Fruit fly (Drosophila melanogaster) whole organism, embryonic: ENCODE data around the gene RanGAP.

Source experiments
- Atf-2 ChIP-seq: fragments of 200-800 bp; sonication (Bioruptor generic); optimal IDR thresholded peaks from 2 replicates; lab custom pipeline; 2016; ENCODE audit warnings: missing biosample characterization, missing genetic modification characterization
- CG10209 ChIP-seq: fragments of 200-800 bp; sonication (Bioruptor generic); optimal IDR thresholded peaks from 3 replicates; lab custom pipeline; 2017; ENCODE audit warnings: missing biosample characterization, mild to moderate bottlenecking, missing genetic modification characterization, missing genetic modification reagents
- CG10321 ChIP-seq: fragments of 200-800 bp; sonication (Bioruptor generic); IDR thresholded peaks from 2 replicates; pipeline ENCODE4 v1.3.6; 2022; ENCODE audit warnings: missing biosample characterization, missing genetic modification characterization
- CG10462 ChIP-seq: fragments of 200-800 bp; sonication (Bioruptor generic); optimal IDR thresholded peaks from 2 replicates; lab custom pipeline; 2016; ENCODE audit warnings: missing biosample characterization, missing genetic modification characterization
- CG10979 ChIP-seq: fragments of 200-800 bp; sonication (Bioruptor generic); optimal IDR thresholded peaks from 2 replicates; lab custom pipeline; 2018; ENCODE audit warnings: missing biosample characterization, mild to moderate bottlenecking, missing genetic modification characterization, moderate library complexity
- CG11085 ChIP-seq: fragments of 200-800 bp; sonication (Bioruptor generic); IDR thresholded peaks from 2 replicates; pipeline ENCODE4 v1.3.6; 2022; ENCODE audit warnings: missing biosample characterization, missing genetic modification characterization
- CG14441 ChIP-seq: fragments of 200-800 bp; sonication (Bioruptor generic); IDR thresholded peaks from 2 replicates; pipeline ENCODE4 v1.3.6; 2022; ENCODE audit warnings: missing biosample characterization, missing genetic modification characterization
- CG1529 ChIP-seq: fragments of 200-800 bp; sonication (Bioruptor generic); optimal IDR thresholded peaks from 3 replicates; lab custom pipeline; 2018; ENCODE audit warnings: missing biosample characterization, missing genetic modification characterization
- CG15601 ChIP-seq: fragments of 200-800 bp; sonication (Bioruptor generic); optimal IDR thresholded peaks from 3 replicates; lab custom pipeline; 2019; ENCODE audit warnings: missing biosample characterization, mild to moderate bottlenecking, missing genetic modification characterization, moderate library complexity
- CG1602 ChIP-seq: fragments of 200-800 bp; sonication (Bioruptor generic); optimal IDR thresholded peaks from 3 replicates; lab custom pipeline; 2016; ENCODE audit warnings: missing biosample characterization, missing genetic modification characterization
- CG1647 ChIP-seq: fragments of 200-800 bp; sonication (Bioruptor generic); optimal IDR thresholded peaks from 3 replicates; lab custom pipeline; 2016; ENCODE audit warnings: missing biosample characterization, missing genetic modification characterization
- CG18476 ChIP-seq: fragments of 200-800 bp; sonication (Bioruptor generic); optimal IDR thresholded peaks from 2 replicates; lab custom pipeline; 2016; ENCODE audit warnings: missing biosample characterization, mild to moderate bottlenecking, missing genetic modification characterization
- CG2129 ChIP-seq: fragments of 200-800 bp; sonication (Bioruptor generic); IDR thresholded peaks from 2 replicates; pipeline ENCODE4 v1.3.6; 2022; ENCODE audit warnings: missing biosample characterization, missing genetic modification characterization; ENCODE audit not compliant: partially characterized antibody
- CG2678 ChIP-seq: fragments of 200-800 bp; sonication (Bioruptor generic); optimal IDR thresholded peaks from 3 replicates; lab custom pipeline; 2019; ENCODE audit warnings: missing biosample characterization, mild to moderate bottlenecking, missing genetic modification characterization, moderate library complexity
- CG3065 ChIP-seq: fragments of 200-800 bp; sonication (Bioruptor generic); optimal IDR thresholded peaks from 2 replicates; lab custom pipeline; 2016; ENCODE audit warnings: missing biosample characterization, missing genetic modification characterization
- CG34376 ChIP-seq: fragments of 200-800 bp; sonication (Bioruptor generic); optimal IDR thresholded peaks from 2 replicates; lab custom pipeline; 2018; ENCODE audit warnings: missing biosample characterization, mild to moderate bottlenecking, missing genetic modification characterization
- CG34422 ChIP-seq: fragments of 200-800 bp; sonication (Bioruptor generic); IDR thresholded peaks from 3 replicates; pipeline ENCODE4 v1.3.6; 2022; ENCODE audit warnings: missing biosample characterization, missing genetic modification characterization
- CG4820 ChIP-seq: fragments of 200-800 bp; sonication (Bioruptor generic); optimal IDR thresholded peaks from 3 replicates; lab custom pipeline; 2016; ENCODE audit warnings: missing biosample characterization, missing genetic modification characterization
- CG7372 ChIP-seq: fragments of 200-800 bp; sonication (Bioruptor generic); IDR thresholded peaks from 2 replicates; pipeline ENCODE4 v1.3.6; 2022; ENCODE audit warnings: missing biosample characterization, missing genetic modification characterization
- CG9727 ChIP-seq: fragments of 200-800 bp; sonication (Bioruptor generic); optimal IDR thresholded peaks from 3 replicates; lab custom pipeline; 2017; ENCODE audit warnings: missing biosample characterization, mild to moderate bottlenecking, missing genetic modification characterization
- Camta ChIP-seq: fragments of 200-800 bp; sonication (Bioruptor generic); optimal IDR thresholded peaks from 2 replicates; lab custom pipeline; 2016; ENCODE audit warnings: missing biosample characterization, missing genetic modification characterization
- CoRest ChIP-seq: fragments of 200-800 bp; sonication (Bioruptor generic); optimal IDR thresholded peaks from 3 replicates; lab custom pipeline; 2018; ENCODE audit warnings: missing biosample characterization, mild to moderate bottlenecking, missing genetic modification characterization, moderate library complexity
- Dip2 ChIP-seq: fragments of 200-800 bp; sonication (Bioruptor generic); IDR thresholded peaks from 2 replicates; pipeline ENCODE4 v1.3.6; 2022; ENCODE audit warnings: missing biosample characterization, missing genetic modification characterization
- Doc2 ChIP-seq: fragments of 200-800 bp; sonication (Bioruptor generic); IDR thresholded peaks from 2 replicates; pipeline ENCODE4 v1.3.6; 2022; ENCODE audit warnings: missing biosample characterization, missing genetic modification characterization
- E2f2 ChIP-seq: fragments of 200-800 bp; sonication (Bioruptor generic); IDR thresholded peaks from 2 replicates; pipeline ENCODE4 v1.3.6; 2022; ENCODE audit warnings: missing biosample characterization, missing genetic modification characterization
- ERR ChIP-seq: fragments of 200-800 bp; sonication (Bioruptor generic); optimal IDR thresholded peaks from 2 replicates; lab custom pipeline; 2016; ENCODE audit warnings: missing biosample characterization, missing genetic modification characterization
- HLH4C ChIP-seq: fragments of 200-800 bp; sonication (Bioruptor generic); IDR thresholded peaks from 3 replicates; pipeline ENCODE4 v1.3.6; 2022; ENCODE audit warnings: missing biosample characterization, missing genetic modification characterization; ENCODE audit not compliant: partially characterized antibody
- Hand ChIP-seq: fragments of 200-800 bp; sonication (Bioruptor generic); optimal IDR thresholded peaks from 2 replicates; lab custom pipeline; 2017; ENCODE audit warnings: mild to moderate bottlenecking, missing biosample characterization, missing genetic modification reagents, missing genetic modification characterization
- Hr39 ChIP-seq: fragments of >200 bp; optimal IDR thresholded peaks from 2 replicates; lab custom pipeline; 2017
- Nf-YC ChIP-seq: fragments of 200-800 bp; optimal IDR thresholded peaks from 3 replicates; lab custom pipeline; 2019; ENCODE audit warnings: missing biosample characterization, mild to moderate bottlenecking, missing genetic modification characterization, moderate library complexity
- Opbp ChIP-seq: fragments of 200-800 bp; sonication (Bioruptor generic); IDR thresholded peaks from 3 replicates; pipeline ENCODE4 v1.3.6; 2022; ENCODE audit warnings: missing biosample characterization, missing genetic modification characterization; ENCODE audit not compliant: partially characterized antibody
- Sox100B ChIP-seq: fragments of 200-800 bp; sonication (Bioruptor generic); optimal IDR thresholded peaks from 3 replicates; lab custom pipeline; 2018; ENCODE audit warnings: missing biosample characterization, mild to moderate bottlenecking, missing genetic modification characterization
- Sry-β ChIP-seq: fragments of 200-800 bp; sonication (Bioruptor generic); optimal IDR thresholded peaks from 2 replicates; lab custom pipeline; 2018; ENCODE audit warnings: missing biosample characterization, mild to moderate bottlenecking, missing genetic modification characterization, moderate library complexity
- Tbp ChIP-seq: fragments of >200 bp; optimal IDR thresholded peaks from 2 replicates; lab custom pipeline; 2018; ENCODE audit warnings: missing biosample characterization, missing genetic modification characterization
- Vsx1 ChIP-seq: fragments of 200-800 bp; sonication (Bioruptor generic); optimal IDR thresholded peaks from 2 replicates; lab custom pipeline; 2017; ENCODE audit warnings: missing biosample characterization, mild to moderate bottlenecking, missing genetic modification characterization, missing genetic modification reagents
- ato ChIP-seq: fragments of 200-800 bp; sonication (Bioruptor generic); IDR thresholded peaks from 2 replicates; pipeline ENCODE4 v1.3.6; 2022; ENCODE audit warnings: missing biosample characterization, missing genetic modification characterization; ENCODE audit not compliant: partially characterized antibody
- bbx ChIP-seq: fragments of 200-800 bp; sonication (Bioruptor generic); IDR thresholded peaks from 2 replicates; pipeline ENCODE4 v1.3.6; 2022; ENCODE audit warnings: missing biosample characterization, missing genetic modification characterization; ENCODE audit not compliant: partially characterized antibody
- crp ChIP-seq, 2 experiments: fragments of 200-800 bp; sonication (Bioruptor generic); optimal IDR thresholded peaks; 2 replicates in 1 of 2; 3 replicates in 1 of 2; lab custom pipeline; 2017; ENCODE audit warnings: missing biosample characterization in 2 of 2, missing genetic modification characterization in 2 of 2, mild to moderate bottlenecking in 1 of 2, moderate library complexity in 1 of 2
- fd64A ChIP-seq: fragments of 200-800 bp; sonication (Bioruptor generic); optimal IDR thresholded peaks from 3 replicates; lab custom pipeline; 2018; ENCODE audit warnings: missing biosample characterization, mild to moderate bottlenecking, missing genetic modification characterization
- gcm ChIP-seq: fragments of 200-800 bp; sonication (Bioruptor generic); optimal IDR thresholded peaks from 2 replicates; lab custom pipeline; 2019; ENCODE audit warnings: missing biosample characterization, mild to moderate bottlenecking, missing genetic modification characterization, moderate library complexity
- gfzf ChIP-seq: fragments of 200-800 bp; sonication (Bioruptor generic); optimal IDR thresholded peaks from 2 replicates; lab custom pipeline; 2016; ENCODE audit warnings: missing biosample characterization, mild to moderate bottlenecking, missing genetic modification characterization, moderate library complexity
- kay ChIP-seq: fragments of 200-800 bp; sonication (Bioruptor generic); optimal IDR thresholded peaks from 2 replicates; lab custom pipeline; 2016; ENCODE audit warnings: missing biosample characterization, missing genetic modification characterization
- nau ChIP-seq: fragments of 200-800 bp; sonication (Bioruptor generic); optimal IDR thresholded peaks from 3 replicates; lab custom pipeline; 2017; ENCODE audit warnings: missing biosample characterization, mild to moderate bottlenecking, missing genetic modification characterization, missing genetic modification reagents
- otp ChIP-seq: fragments of 200-800 bp; sonication (Bioruptor generic); IDR thresholded peaks from 3 replicates; pipeline ENCODE4, ENCODE4 v1.3.6; 2022; ENCODE audit warnings: missing biosample characterization, missing genetic modification characterization
- pan ChIP-seq, 4 experiments: fragments of >200 bp in 3 of 4; fragments of 200-800 bp in 1 of 4; sonication (Bioruptor generic) in 1 of 4; optimal IDR thresholded peaks in 3 of 4; IDR thresholded peaks in 1 of 4; 2 replicates each; pipeline versions ENCODE4 v1.3.6 to Lab custom; 2017 to 2022; ENCODE audit warnings: missing biosample characterization in 2 of 4, missing genetic modification characterization in 2 of 4, mixed read lengths in 1 of 4
- peb ChIP-seq: fragments of 200-800 bp; sonication (Bioruptor generic); IDR thresholded peaks from 2 replicates; pipeline ENCODE4 v1.3.6; 2022; ENCODE audit warnings: missing biosample characterization, missing genetic modification characterization
- pum ChIP-seq: fragments of 200-800 bp; sonication (Bioruptor generic); optimal IDR thresholded peaks from 2 replicates; lab custom pipeline; 2016; ENCODE audit warnings: missing biosample characterization, missing genetic modification characterization
- sens ChIP-seq: fragments of 200-800 bp; sonication (Bioruptor generic); peaks from one replicate; lab custom pipeline; 2016; ENCODE audit warnings: missing biosample characterization, missing genetic modification characterization
- sr ChIP-seq: fragments of 200-800 bp; sonication (Bioruptor generic); IDR thresholded peaks from 3 replicates; pipeline ENCODE4 v1.3.6; 2022; ENCODE audit warnings: missing biosample characterization, missing genetic modification characterization
- tio ChIP-seq: fragments of 200-800 bp; sonication (Bioruptor generic); optimal IDR thresholded peaks from 2 replicates; lab custom pipeline; 2017; ENCODE audit warnings: missing biosample characterization, missing genetic modification characterization, inconsistent platforms
- zen ChIP-seq: fragments of 200-800 bp; sonication (Bioruptor generic); optimal IDR thresholded peaks from 3 replicates; lab custom pipeline; 2018; ENCODE audit warnings: missing biosample characterization, mild to moderate bottlenecking, missing genetic modification characterization, moderate library complexity

The RanGAP gene

dm6 chr2L:19484539-19484938 is 42.8 kb downstream of the RanGAP start, which contains the start of the genes CG10195 and CG13084 (continued):
- no peak for TF ChIP-seq CG1647 (GFP tag; lab: Kevin White, UChicago)
- TF ChIP-seq nau (GFP tag; lab: Kevin White, UChicago) = no peak
- 0 out of 2 replicates have a peak, but pooled peaks have one; percentile 34 for TF ChIP-seq ato (GFP tag; lab: Robert Waterston, UW)
- TF ChIP-seq fd64A = no peak
- no peak for TF ChIP-seq CG1602
- no peak for TF ChIP-seq CG10979 (tag; lab: Kevin White, UChicago)
- no peak for TF ChIP-seq CG10209 (GFP tag; lab: Kevin White, UChicago)
- TF ChIP-seq Dip2 (GFP tag; lab: Robert Waterston, UW) = no peak
- no peak for TF ChIP-seq ERR (GFP tag; lab: Kevin White, UChicago)
- TF ChIP-seq Vsx1 (GFP tag; lab: Kevin White, UChicago) = no peak
- TF ChIP-seq Doc2 (GFP tag; lab: Robert Waterston, UW) = no peak
- TF ChIP-seq sr (GFP tag; lab: Robert Waterston, UW) = no peak
- no peak for TF ChIP-seq gcm
- TF ChIP-seq CG2129 (GFP tag; lab: Robert Waterston, UW) = no peak
- TF ChIP-seq CG9727 (GFP tag; lab: Kevin White, UChicago) = no peak
- TF ChIP-seq bbx (GFP tag; lab: Robert Waterston, UW) = peak; percentile 62; the same call in 1 of the 2 replicates
- TF ChIP-seq E2f2 (GFP tag; lab: Robert Waterston, UW) = peak; percentile 91
- TF ChIP-seq otp = no peak
- TF ChIP-seq CG15601 (tag; lab: Kevin White, UChicago) = no peak
- no peak for TF ChIP-seq Sry-β
- no peak for TF ChIP-seq CG34376 (GFP tag; lab: Kevin White, UChicago)
- no peak for TF ChIP-seq sens (GFP tag; lab: Kevin White, UChicago)
- TF ChIP-seq CG34422 (GFP tag; lab: Robert Waterston, UW) = no peak
- TF ChIP-seq CG10462 (GFP tag; lab: Kevin White, UChicago) = no peak
- TF ChIP-seq tio = no peak
- no peak for TF ChIP-seq CoRest (tag; lab: Kevin White, UChicago)
- no peak for TF ChIP-seq CG7372 (GFP tag; lab: Robert Waterston, UW)
- no peak for TF ChIP-seq Camta (GFP tag; lab: Kevin White, UChicago)
- no peak for TF ChIP-seq Sox100B (GFP tag; lab: Kevin White, UChicago)
- peak in 1 of 2 experiments; percentile 81 for TF ChIP-seq crp (GFP tag; optimal IDR thresholded peaks at IDR 0.05; lab: Kevin White, UChicago)
- TF ChIP-seq peb = no peak
- TF ChIP-seq CG18476 (GFP tag; lab: Kevin White, UChicago) = no peak
- TF ChIP-seq zen (tag; lab: Kevin White, UChicago) = no peak
- TF ChIP-seq kay = no peak
- no peak for TF ChIP-seq CG3065 (GFP tag; lab: Kevin White, UChicago)
- peak; percentile 32; the same call in 1 of the 3 replicates for TF ChIP-seq Opbp
- no peak for TF ChIP-seq Hr39
- TF ChIP-seq Nf-YC (tag; lab: Kevin White, UChicago) = no peak
- TF ChIP-seq Atf-2 (GFP tag; lab: Kevin White, UChicago) = no peak
- no peak for TF ChIP-seq CG4820 (GFP tag; lab: Kevin White, UChicago)
- TF ChIP-seq pan (optimal IDR thresholded peaks at IDR 0.05; lab: Kevin White, UChicago) = no peak
- TF ChIP-seq pan (GFP tag; optimal IDR thresholded peaks at IDR 0.05 in 1 of 2, IDR thresholded peaks at IDR 0.05 in 1 of 2) = no peak
- no peak for TF ChIP-seq CG2678 (tag; lab: Kevin White, UChicago)
- TF ChIP-seq Hand = no peak
- no peak for TF ChIP-seq CG14441 (GFP tag; lab: Robert Waterston, UW)
- no peak for TF ChIP-seq CG1529
- no peak for TF ChIP-seq gfzf (GFP tag; lab: Kevin White, UChicago)
- no peak for TF ChIP-seq CG11085
- no peak for TF ChIP-seq pum (GFP tag; lab: Kevin White, UChicago)
- no peak for TF ChIP-seq CG10321 (GFP tag; lab: Robert Waterston, UW)
- TF ChIP-seq Tbp = no peak
- TF ChIP-seq HLH4C (GFP tag; lab: Robert Waterston, UW) = peak; percentile 15; the same call in 1 of the 3 replicates
